Fruit fly (Drosophila melanogaster) whole organism, pupa: Measurements from ENCODE around the gene vn.

Source experiments
- CG10348 ChIP-seq: fragments of 200-800 bp; sonication (Bioruptor generic); IDR thresholded peaks from 2 replicates; pipeline ENCODE4 v1.3.6; 2022; ENCODE audit warnings: missing biosample characterization, missing genetic modification characterization
- CG12605 ChIP-seq: fragments of 200-800 bp; sonication (Bioruptor generic); IDR thresholded peaks from 2 replicates; pipeline ENCODE4 v1.3.6; 2022; ENCODE audit warnings: missing biosample characterization, missing genetic modification characterization
- CG13204 ChIP-seq: fragments of 200-800 bp; sonication (Bioruptor generic); optimal IDR thresholded peaks from 2 replicates; lab custom pipeline; 2018; ENCODE audit warnings: missing biosample characterization, mild to moderate bottlenecking, missing genetic modification characterization, moderate library complexity
- CG14655 ChIP-seq: fragments of 200-800 bp; sonication (Bioruptor generic); optimal IDR thresholded peaks from 3 replicates; lab custom pipeline; 2017; ENCODE audit warnings: mild to moderate bottlenecking, missing biosample characterization, missing genetic modification reagents, missing genetic modification characterization
- CG15710 ChIP-seq: fragments of 200-800 bp; sonication (Bioruptor generic); optimal IDR thresholded peaks from 2 replicates; lab custom pipeline; 2018; ENCODE audit warnings: missing biosample characterization, mild to moderate bottlenecking, missing genetic modification characterization, moderate library complexity
- CG17806 ChIP-seq: fragments of 200-800 bp; sonication (Bioruptor generic); optimal IDR thresholded peaks from 2 replicates; lab custom pipeline; 2018; ENCODE audit warnings: missing biosample characterization, mild to moderate bottlenecking, missing genetic modification characterization, moderate library complexity
- CG32121 ChIP-seq: fragments of 200-800 bp; sonication (Bioruptor generic); IDR thresholded peaks from 2 replicates; pipeline ENCODE4 v1.3.6; 2022; ENCODE audit warnings: missing biosample characterization, missing genetic modification characterization
- CG34367 ChIP-seq: fragments of 200-800 bp; sonication (Bioruptor generic); optimal IDR thresholded peaks from 2 replicates; lab custom pipeline; 2018; ENCODE audit warnings: missing biosample characterization, mild to moderate bottlenecking, missing genetic modification characterization
- CG4496 ChIP-seq: fragments of 200-800 bp; sonication (Bioruptor generic); IDR thresholded peaks from 3 replicates; pipeline ENCODE4 v1.3.6; 2022; ENCODE audit warnings: missing biosample characterization, missing genetic modification characterization
- CG8159 ChIP-seq: fragments of 200-800 bp; sonication (Bioruptor generic); optimal IDR thresholded peaks from 3 replicates; lab custom pipeline; 2018; ENCODE audit warnings: missing biosample characterization, mild to moderate bottlenecking, missing genetic modification characterization, moderate library complexity
- CG8301 ChIP-seq: fragments of 200-800 bp; sonication (Bioruptor generic); optimal IDR thresholded peaks from 2 replicates; lab custom pipeline; 2018; ENCODE audit warnings: missing biosample characterization, mild to moderate bottlenecking, missing genetic modification characterization
- CG9948 ChIP-seq: fragments of 200-800 bp; sonication (Bioruptor generic); optimal IDR thresholded peaks from 2 replicates; lab custom pipeline; 2018; ENCODE audit warnings: missing biosample characterization, mild to moderate bottlenecking, missing genetic modification characterization, moderate library complexity
- D1 ChIP-seq: fragments of 200-800 bp; sonication (Bioruptor generic); optimal IDR thresholded peaks from 2 replicates; lab custom pipeline; 2018; ENCODE audit warnings: missing biosample characterization, mild to moderate bottlenecking, missing genetic modification characterization, moderate library complexity
- EcR ChIP-seq: fragments of 200-800 bp; sonication (Bioruptor generic); optimal IDR thresholded peaks from 3 replicates; lab custom pipeline; 2019; ENCODE audit warnings: missing biosample characterization, missing genetic modification characterization, mild to moderate bottlenecking, moderate library complexity, missing genetic modification reagents
- Ets98B ChIP-seq: fragments of 200-800 bp; sonication (Bioruptor generic); IDR thresholded peaks from 2 replicates; pipeline ENCODE4 v1.3.6; 2022; ENCODE audit warnings: missing biosample characterization, missing genetic modification characterization
- Pif1A ChIP-seq: fragments of 200-800 bp; sonication (Bioruptor generic); optimal IDR thresholded peaks from 3 replicates; lab custom pipeline; 2016; ENCODE audit warnings: missing biosample characterization, missing genetic modification characterization
- Pif1B ChIP-seq: fragments of 200-800 bp; sonication (Bioruptor generic); optimal IDR thresholded peaks from 3 replicates; lab custom pipeline; 2016; ENCODE audit warnings: missing biosample characterization, missing genetic modification characterization
- Snoo ChIP-seq: fragments of 200-800 bp; sonication (Bioruptor generic); optimal IDR thresholded peaks from 3 replicates; lab custom pipeline; 2017; ENCODE audit warnings: missing biosample characterization, mild to moderate bottlenecking, missing genetic modification characterization, inconsistent platforms
- fd96Ca ChIP-seq: fragments of 200-800 bp; sonication (Bioruptor generic); IDR thresholded peaks from 3 replicates; pipeline ENCODE4 v1.3.6; 2022; ENCODE audit warnings: missing biosample characterization, missing genetic modification characterization
- gl ChIP-seq: fragments of 200-800 bp; sonication (Bioruptor generic); optimal IDR thresholded peaks from 2 replicates; lab custom pipeline; 2018; ENCODE audit warnings: missing biosample characterization, mild to moderate bottlenecking, missing genetic modification characterization
- rn ChIP-seq: fragments of 200-800 bp; sonication (Bioruptor generic); IDR thresholded peaks from 2 replicates; pipeline ENCODE4 v1.3.6; 2022; ENCODE audit warnings: missing biosample characterization, missing genetic modification characterization

The vn gene

dm6 chr3L:5768532-5769497 lies 76.6 kb downstream of the vn start, which contains the start of the genes Ppat-Dpck and scny:
Gene Ppat-Dpck (minus strand): TSS chr3L:5768794.
Gene scny (plus strand): TSS chr3L:5769002.
- TF ChIP-seq Pif1B (GFP tag; lab: Kevin White, UChicago): no peak
- peak; percentile 82 for TF ChIP-seq EcR
- TF ChIP-seq gl (tag; lab: Kevin White, UChicago): peak; percentile 17
- TF ChIP-seq rn (GFP tag; lab: Robert Waterston, UW): no peak
- no peak for TF ChIP-seq CG32121 (GFP tag; lab: Robert Waterston, UW)
- peak; percentile 57; the same call in 1 of the 2 replicates for TF ChIP-seq CG12605 (GFP tag; lab: Robert Waterston, UW)

- no peak for TF ChIP-seq CG14655 (GFP tag; lab: Kevin White, UChicago)
- TF ChIP-seq CG17806 (tag; lab: Kevin White, UChicago): no peak
- no peak for TF ChIP-seq fd96Ca (GFP tag; lab: Robert Waterston, UW)
- no peak for TF ChIP-seq rn (GFP tag; lab: Robert Waterston, UW)
- no peak for TF ChIP-seq D1
- no peak for TF ChIP-seq Snoo (tag; lab: Kevin White, UChicago)
- no peak for TF ChIP-seq gl (tag; lab: Kevin White, UChicago)
- TF ChIP-seq Pif1A (GFP tag; lab: Kevin White, UChicago): no peak
- no peak for TF ChIP-seq CG34367 (tag; lab: Kevin White, UChicago)
- TF ChIP-seq CG12605 (GFP tag; lab: Robert Waterston, UW): no peak
- no peak for TF ChIP-seq CG8301 (tag; lab: Kevin White, UChicago)
- TF ChIP-seq CG32121 (GFP tag; lab: Robert Waterston, UW): no peak
- TF ChIP-seq Pif1B (GFP tag; lab: Kevin White, UChicago): no peak
- no peak for TF ChIP-seq CG9948
- TF ChIP-seq CG15710 (tag; lab: Kevin White, UChicago): no peak
- TF ChIP-seq CG8159: no peak
- no peak for TF ChIP-seq CG10348 (GFP tag; lab: Robert Waterston, UW)
- TF ChIP-seq EcR: no peak
- TF ChIP-seq CG4496 (GFP tag; lab: Robert Waterston, UW): no peak
- TF ChIP-seq Ets98B: no peak
- TF ChIP-seq, all 21 proteins: peak for 0
These were observed 79.6 kb downstream of the vn start, which contains the start of gene Txl for dm6 chr3L:5765844-5766200. Gene Txl (plus strand): TSS chr3L:5765846.

dm6 chr3L:5764922-5765843 lies 80.3 kb downstream of the vn start, which contains the start of gene CG10576:
Gene CG10576 (minus strand): TSS chr3L:5765702.
- TF ChIP-seq CG14655 (GFP tag; lab: Kevin White, UChicago) (no peak), CG17806 (tag; lab: Kevin White, UChicago) (no peak), Snoo (tag; lab: Kevin White, UChicago) (no peak), rn (GFP tag; lab: Robert Waterston, UW) (no peak), Ets98B (no peak), gl (tag; lab: Kevin White, UChicago) (no peak), Pif1A (GFP tag; lab: Kevin White, UChicago) (no peak), CG13204 (no peak), CG15710 (tag; lab: Kevin White, UChicago) (no peak), CG9948 (no peak), CG12605 (GFP tag; lab: Robert Waterston, UW) (no peak), CG8301 (tag; lab: Kevin White, UChicago) (no peak), fd96Ca (GFP tag; lab: Robert Waterston, UW) (no peak), EcR (no peak), CG10348 (GFP tag; lab: Robert Waterston, UW) (no peak), CG8159 (no peak)
